Worm (Caenorhabditis elegans) whole organism, early embryonic: ENCODE data around the gene mltn-3.

Experiments used
- B0310.2 ChIP-seq: sonication (generic microtip); optimal IDR thresholded peaks from 2 replicates; lab custom pipeline; 2016; ENCODE audit warnings: mild to moderate bottlenecking, missing genetic modification characterization, missing compliant biosample characterization
- F13C5.2 ChIP-seq: sonication (generic microtip); optimal IDR thresholded peaks from 2 replicates; lab custom pipeline; 2017; ENCODE audit warnings: mild to moderate bottlenecking, missing genetic modification characterization, inconsistent platforms, missing compliant biosample characterization
- ama-1 ChIP-seq: fragments of 150-350 bp; optimal IDR thresholded peaks from 2 replicates; lab custom pipeline; 2014
- ceh-13 ChIP-seq: fragments of 200-800 bp; sonication (Bioruptor generic); optimal IDR thresholded peaks from 2 replicates; lab custom pipeline; 2018; ENCODE audit warnings: mild to moderate bottlenecking, missing genetic modification characterization, missing compliant biosample characterization
- ets-7 ChIP-seq: sonication (generic microtip); optimal IDR thresholded peaks from 2 replicates; lab custom pipeline; 2016; ENCODE audit warnings: missing genotype, missing genetic modification characterization, missing compliant biosample characterization
- flt-1 ChIP-seq: fragments of 200-800 bp; sonication (Bioruptor generic); IDR thresholded peaks from 2 replicates; pipeline ENCODE4 v1.3.6; 2022; ENCODE audit warnings: missing genetic modification characterization, missing compliant biosample characterization
- hnd-1 ChIP-seq: sonication (generic microtip); optimal IDR thresholded peaks from 2 replicates; lab custom pipeline; 2016; ENCODE audit warnings: missing genetic modification characterization, missing compliant biosample characterization
- pes-1 ChIP-seq: fragments of 200-800 bp; sonication (Bioruptor generic); IDR thresholded peaks from 2 replicates; pipeline ENCODE4 v1.3.6; 2022; ENCODE audit warnings: missing genetic modification reagents, missing genetic modification characterization, missing compliant biosample characterization
- tbx-37 ChIP-seq: fragments of 200-800 bp; sonication (Bioruptor generic); conservative IDR thresholded peaks from 2 replicates; pipeline ENCODE4 v1.3.6; 2022; ENCODE audit warnings: missing genetic modification reagents, missing genetic modification characterization, missing compliant biosample characterization
- tra-4 ChIP-seq: sonication (generic microtip); optimal IDR thresholded peaks from 2 replicates; lab custom pipeline; 2017; ENCODE audit warnings: missing genetic modification characterization, missing compliant biosample characterization

DNA sequence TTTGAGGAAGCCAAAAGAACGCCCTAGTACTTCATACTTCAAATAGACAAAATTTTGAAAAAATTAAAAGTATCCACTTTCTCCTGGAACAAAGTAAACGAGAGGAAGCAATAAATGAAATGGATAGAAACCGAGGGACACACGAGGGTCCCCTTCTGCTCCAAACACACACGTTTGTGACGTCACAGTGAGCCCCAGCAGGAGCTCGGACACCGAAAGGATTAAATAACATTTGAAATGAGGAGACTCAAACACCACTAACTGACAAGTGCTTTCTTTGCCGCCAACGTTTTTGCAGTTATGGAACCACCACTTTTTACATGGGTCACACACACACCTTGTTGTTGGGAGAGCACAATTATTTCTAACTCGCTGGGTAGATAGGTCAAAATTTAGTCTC, 12.7 kb upstream of the mltn-3 start:
- TF ChIP-seq ama-1 (lab: Kevin White, UChicago): no peak
- no peak for TF ChIP-seq tbx-37
- TF ChIP-seq pes-1 (GFP tag; lab: Robert Waterston, UW): no peak
- no peak for TF ChIP-seq hnd-1 (tag; lab: Kevin White, UChicago)
- no peak for TF ChIP-seq flt-1 (GFP tag; lab: Robert Waterston, UW)
- no peak for TF ChIP-seq ets-7 (tag; lab: Kevin White, UChicago)
- TF ChIP-seq tra-4 (tag; lab: Kevin White, UChicago): no peak
- no peak for TF ChIP-seq F13C5.2 (tag; lab: Kevin White, UChicago)
- TF ChIP-seq B0310.2: no peak
- TF ChIP-seq ceh-13 (GFP tag; lab: Kevin White, UChicago): no peak
